Worm (Caenorhabditis elegans): ENCODE data around the gene ndub-6.

ce11 chrIV:11691524-11691923, 39.3 kb downstream of the ndub-6 start:
- no peak for TF ChIP-seq ama-1 (optimal IDR thresholded peaks at IDR 0.05)
- TF ChIP-seq tbx-37 (GFP tag; conservative IDR thresholded peaks at IDR 0.05) = no peak
- no peak for TF ChIP-seq hmg-4 (GFP tag; optimal IDR thresholded peaks at IDR 0.05)
- no peak for TF ChIP-seq ceh-36 (tag; optimal IDR thresholded peaks at IDR 0.05)

Measured in whole organism, early embryonic.